Fruit fly (Drosophila melanogaster) whole organism, wandering third instar larva: ENCODE data around the gene CG34409.

Experiments used
- Abd-B ChIP-seq: fragments of >200 bp; optimal IDR thresholded peaks from 2 replicates; lab custom pipeline; 2017; ENCODE audit warnings: missing biosample characterization, missing genetic modification characterization
- CG32264 ChIP-seq: fragments of 200-800 bp; sonication (Bioruptor generic); optimal IDR thresholded peaks from 2 replicates; lab custom pipeline; 2016; ENCODE audit warnings: missing biosample characterization, missing genetic modification characterization
- CG9705 ChIP-seq: fragments of 200-800 bp; sonication (Bioruptor generic); optimal IDR thresholded peaks from 2 replicates; lab custom pipeline; 2018; ENCODE audit warnings: missing biosample characterization, mild to moderate bottlenecking, missing genetic modification characterization
- CrebA ChIP-seq: fragments of 200-800 bp; sonication (Bioruptor generic); optimal IDR thresholded peaks from 2 replicates; lab custom pipeline; 2016; ENCODE audit warnings: missing biosample characterization, mild to moderate bottlenecking, missing genetic modification characterization, borderline replicate concordance
- Dfd ChIP-seq: fragments of >200 bp; optimal IDR thresholded peaks from 2 replicates; lab custom pipeline; 2017; ENCODE audit warnings: missing biosample characterization, missing genetic modification characterization
- GATAd ChIP-seq: sonication (Bioruptor generic); optimal IDR thresholded peaks from 2 replicates; lab custom pipeline; 2016; ENCODE audit warnings: missing biosample characterization, missing genetic modification characterization
- HLH106 ChIP-seq: fragments of 200-800 bp; optimal IDR thresholded peaks from 3 replicates; lab custom pipeline; 2019; ENCODE audit warnings: missing biosample characterization, mild to moderate bottlenecking, missing genetic modification characterization, moderate library complexity
- Hnf4 ChIP-seq: fragments of 200-800 bp; sonication (Bioruptor generic); optimal IDR thresholded peaks from 2 replicates; lab custom pipeline; 2016; ENCODE audit warnings: missing biosample characterization, mild to moderate bottlenecking, missing genetic modification characterization
- Hr78 ChIP-seq: fragments of >200 bp; optimal IDR thresholded peaks from 2 replicates; lab custom pipeline; 2017; ENCODE audit warnings: missing biosample characterization, missing genetic modification characterization
- Hr83 ChIP-seq: fragments of 200-300 bp; sonication (Bioruptor generic); optimal IDR thresholded peaks from 2 replicates; lab custom pipeline; 2016; ENCODE audit warnings: missing biosample characterization, mild to moderate bottlenecking, missing genetic modification characterization, moderate library complexity; ENCODE audit not compliant: poor library complexity, severe bottlenecking
- Jra ChIP-seq: sonication (Bioruptor generic); optimal IDR thresholded peaks from 2 replicates; lab custom pipeline; 2016; ENCODE audit warnings: missing biosample characterization, missing genetic modification characterization
- Mio ChIP-seq: sonication (Bioruptor generic); optimal IDR thresholded peaks from 2 replicates; lab custom pipeline; 2016; ENCODE audit warnings: missing biosample characterization, missing genetic modification characterization
- Myc ChIP-seq: fragments of >200 bp; optimal IDR thresholded peaks from 2 replicates; lab custom pipeline; 2017
- N ChIP-seq: fragments of >200 bp; optimal IDR thresholded peaks from 2 replicates; lab custom pipeline; 2018; ENCODE audit warnings: missing biosample characterization, missing external identifiers, missing genetic modification characterization
- OdsH ChIP-seq: fragments of 200-800 bp; sonication (Bioruptor generic); optimal IDR thresholded peaks from 2 replicates; lab custom pipeline; 2016; ENCODE audit warnings: missing biosample characterization, mild to moderate bottlenecking, missing genetic modification characterization
- Rel ChIP-seq, 2 experiments: fragments of 200-800 bp; sonication (Bioruptor generic) in 1 of 2; optimal IDR thresholded peaks; 2 replicates in 1 of 2; 3 replicates in 1 of 2; lab custom pipeline; 2016 to 2019; ENCODE audit warnings: mild to moderate bottlenecking in 2 of 2, missing biosample characterization in 2 of 2, missing genetic modification characterization in 2 of 2, moderate library complexity in 1 of 2
- Sp1 ChIP-seq: fragments of 200-800 bp; sonication (Bioruptor generic); optimal IDR thresholded peaks from 3 replicates; lab custom pipeline; 2019; ENCODE audit warnings: missing biosample characterization, mild to moderate bottlenecking, missing genetic modification characterization, moderate library complexity
- Vsx2 ChIP-seq: fragments of 200-300, 225-300 bp; sonication (Bioruptor generic); optimal IDR thresholded peaks from 2 replicates; lab custom pipeline; 2018; ENCODE audit warnings: missing biosample characterization, missing genetic modification characterization; ENCODE audit not compliant: partially characterized antibody
- br ChIP-seq: fragments of 200-800 bp; sonication (Bioruptor generic); optimal IDR thresholded peaks from 2 replicates; lab custom pipeline; 2016; ENCODE audit warnings: missing biosample characterization, missing genetic modification characterization
- brk ChIP-seq: fragments of 200-800 bp; sonication (Bioruptor generic); optimal IDR thresholded peaks from 2 replicates; lab custom pipeline; 2016; ENCODE audit warnings: missing biosample characterization, mild to moderate bottlenecking, missing genetic modification characterization
- dl ChIP-seq, 2 experiments: fragments of 175-275, 200-275 bp in 1 of 2; fragments of 200-275 bp in 1 of 2; sonication (Bioruptor generic); optimal IDR thresholded peaks; lab custom pipeline; 2018; ENCODE audit warnings: mild to moderate bottlenecking in 2 of 2, missing biosample characterization in 2 of 2, missing genetic modification characterization in 2 of 2, moderate library complexity in 2 of 2; ENCODE audit not compliant: partially characterized antibody in 2 of 2, insufficient read depth in 1 of 2
- dsf ChIP-seq: sonication (Bioruptor generic); optimal IDR thresholded peaks from 2 replicates; lab custom pipeline; 2016; ENCODE audit warnings: missing biosample characterization, missing genetic modification characterization, borderline replicate concordance
- ey ChIP-seq: fragments of 200-800 bp; sonication (Bioruptor generic); optimal IDR thresholded peaks from 2 replicates; lab custom pipeline; 2016; ENCODE audit warnings: missing biosample characterization, missing genetic modification characterization
- foxo ChIP-seq, 2 experiments: fragments of 200-800 bp; sonication (Bioruptor generic); optimal IDR thresholded peaks; 2 replicates in 1 of 2; 3 replicates in 1 of 2; lab custom pipeline; 2016 to 2017; ENCODE audit warnings: missing biosample characterization in 2 of 2, missing genetic modification characterization in 2 of 2
- fru ChIP-seq: fragments of 200-800 bp; sonication (Bioruptor generic); optimal IDR thresholded peaks from 3 replicates; lab custom pipeline; 2016; ENCODE audit warnings: missing biosample characterization, mild to moderate bottlenecking, missing genetic modification characterization
- h ChIP-seq: fragments of 200-800 bp; sonication (Bioruptor generic); optimal IDR thresholded peaks from 3 replicates; lab custom pipeline; 2016; ENCODE audit warnings: missing biosample characterization, mild to moderate bottlenecking, missing genetic modification characterization
- jim ChIP-seq: fragments of 175-275, 200-325 bp; sonication (Bioruptor generic); optimal IDR thresholded peaks from 2 replicates; lab custom pipeline; 2016; ENCODE audit warnings: missing biosample characterization, mild to moderate bottlenecking, missing genetic modification characterization
- lola ChIP-seq: fragments of >200 bp; optimal IDR thresholded peaks from 2 replicates; lab custom pipeline; 2017; ENCODE audit warnings: missing biosample characterization, missing genetic modification characterization
- pan ChIP-seq: fragments of >200 bp; optimal IDR thresholded peaks from 2 replicates; lab custom pipeline; 2017
- psq ChIP-seq: fragments of 200-800 bp; sonication (Bioruptor generic); optimal IDR thresholded peaks from 3 replicates; lab custom pipeline; 2017; ENCODE audit warnings: missing biosample characterization, mild to moderate bottlenecking, missing genetic modification characterization, moderate library complexity
- rgr ChIP-seq: fragments of 200-800 bp; sonication (Bioruptor generic); optimal IDR thresholded peaks from 3 replicates; lab custom pipeline; 2016; ENCODE audit warnings: missing biosample characterization, mild to moderate bottlenecking, missing genetic modification characterization
- sage ChIP-seq: fragments of 200-800 bp; sonication (Bioruptor generic); optimal IDR thresholded peaks from 2 replicates; lab custom pipeline; 2016; ENCODE audit warnings: missing biosample characterization, mild to moderate bottlenecking, missing genetic modification characterization
- sv ChIP-seq: fragments of 200-800 bp; sonication (Bioruptor generic); optimal IDR thresholded peaks from 3 replicates; lab custom pipeline; 2016; ENCODE audit warnings: missing biosample characterization, missing genetic modification characterization
- tai ChIP-seq: sonication (Bioruptor generic); optimal IDR thresholded peaks from 2 replicates; lab custom pipeline; 2016; ENCODE audit warnings: missing biosample characterization, missing genetic modification characterization
- usp ChIP-seq: fragments of >200 bp; optimal IDR thresholded peaks from 2 replicates; lab custom pipeline; 2017; ENCODE audit warnings: missing biosample characterization, missing genetic modification characterization
- woc ChIP-seq: sonication (Bioruptor generic); optimal IDR thresholded peaks from 2 replicates; lab custom pipeline; 2016; ENCODE audit warnings: missing biosample characterization, mild to moderate bottlenecking, missing genetic modification characterization

The CG34409 gene

DNA sequence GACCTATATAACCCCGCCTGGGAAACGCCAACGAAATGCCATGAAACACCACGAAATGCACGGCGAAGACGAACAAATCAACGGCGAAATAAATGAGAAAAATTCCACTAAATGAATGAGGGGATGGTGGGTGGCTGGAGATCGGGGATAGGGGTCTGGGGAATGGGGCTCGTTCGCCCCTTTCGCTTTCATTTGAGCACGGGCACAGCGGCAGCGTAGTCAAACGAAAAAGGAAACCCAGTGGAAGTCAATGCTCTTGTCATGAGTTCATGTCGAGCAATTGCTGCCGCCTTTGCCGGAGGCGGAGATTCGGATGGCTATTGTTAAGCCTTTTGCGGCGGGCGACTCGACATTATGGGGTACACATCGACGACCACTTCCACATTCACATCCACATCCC is 42.9 kb downstream of the CG34409 start:
- no peak for TF ChIP-seq Mio
- TF ChIP-seq dl (GFP tag; optimal IDR thresholded peaks at IDR 0.05; lab: Kevin White, UChicago; ENCODE audit: insufficient read depth in 1 of 2, partially characterized antibody in 2 of 2) = no peak
- no peak for TF ChIP-seq Hnf4 (GFP tag; lab: Kevin White, UChicago)
- TF ChIP-seq Myc (lab: Kevin White, UChicago) = no peak
- TF ChIP-seq brk (GFP tag; lab: Kevin White, UChicago) = no peak
- no peak for TF ChIP-seq OdsH
- TF ChIP-seq Vsx2 (GFP tag; lab: Kevin White, UChicago) = no peak
- no peak for TF ChIP-seq woc
- no peak for TF ChIP-seq h (GFP tag; lab: Kevin White, UChicago)

DNA sequence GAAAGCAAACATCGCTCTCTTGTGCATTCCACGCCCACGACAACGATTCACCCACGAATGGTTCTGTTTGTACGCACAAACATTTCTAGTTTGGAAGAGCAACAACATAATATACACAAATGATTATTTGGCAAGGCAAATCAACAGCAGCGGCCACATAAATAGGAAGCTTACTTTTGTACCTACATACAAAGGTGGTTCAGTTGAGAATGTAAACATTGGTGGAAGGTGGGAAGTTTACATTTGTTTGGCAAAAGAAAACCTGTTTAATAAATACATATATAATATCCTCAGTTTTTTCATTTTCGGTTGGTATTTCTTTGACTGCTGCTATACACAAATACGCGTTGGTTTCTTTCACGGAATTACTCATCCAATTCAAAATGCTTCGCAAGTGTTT is 43.6 kb downstream of the CG34409 start:
- TF ChIP-seq psq (GFP tag; lab: Kevin White, UChicago) (peak; percentile 32), CG32264 (GFP tag; lab: Kevin White, UChicago) (no peak), Mio (no peak), Abd-B (no peak), Dfd (GFP tag; lab: Kevin White, UChicago) (no peak), foxo (GFP tag; optimal IDR thresholded peaks at IDR 0.05; lab: Kevin White, UChicago) (peak in 1 of 2 experiments; percentile 65), usp (no peak), pan (lab: Kevin White, UChicago) (no peak), Jra (GFP tag; lab: Kevin White, UChicago) (no peak), Hnf4 (GFP tag; lab: Kevin White, UChicago) (peak; percentile 67), Hr78 (GFP tag; lab: Kevin White, UChicago) (no peak), Myc (lab: Kevin White, UChicago) (no peak), OdsH (peak; percentile 58), woc (peak; percentile 9), jim (no peak), CrebA (GFP tag; lab: Kevin White, UChicago) (no peak), sage (no peak), Vsx2 (GFP tag; lab: Kevin White, UChicago) (no peak), Sp1 (GFP tag; lab: Kevin White, UChicago) (peak; percentile 22), Rel (GFP tag; optimal IDR thresholded peaks at IDR 0.05; lab: Kevin White, UChicago) (peak; percentile 36), Rel (tag; optimal IDR thresholded peaks at IDR 0.05; lab: Kevin White, UChicago) (no peak), dl (GFP tag; optimal IDR thresholded peaks at IDR 0.05; lab: Kevin White, UChicago; ENCODE audit: insufficient read depth in 1 of 2, partially characterized antibody in 2 of 2) (no peak), lola (GFP tag; lab: Kevin White, UChicago) (no peak), fru (GFP tag; lab: Kevin White, UChicago) (peak; percentile 23), br (peak; percentile 37), brk (GFP tag; lab: Kevin White, UChicago) (no peak), dsf (GFP tag; lab: Kevin White, UChicago) (peak; percentile 39), rgr (GFP tag; lab: Kevin White, UChicago) (peak; percentile 77), CG9705 (GFP tag; lab: Kevin White, UChicago) (no peak), sv (GFP tag; lab: Kevin White, UChicago) (peak; percentile 91), GATAd (GFP tag; lab: Kevin White, UChicago) (peak; percentile 16), HLH106 (tag; lab: Kevin White, UChicago) (peak; percentile 38), Hr83 (no peak), h (GFP tag; lab: Kevin White, UChicago) (peak; percentile 74), ey (GFP tag; lab: Kevin White, UChicago) (peak; percentile 67), tai (no peak), N (GFP tag; lab: Kevin White, UChicago) (no peak)

DNA sequence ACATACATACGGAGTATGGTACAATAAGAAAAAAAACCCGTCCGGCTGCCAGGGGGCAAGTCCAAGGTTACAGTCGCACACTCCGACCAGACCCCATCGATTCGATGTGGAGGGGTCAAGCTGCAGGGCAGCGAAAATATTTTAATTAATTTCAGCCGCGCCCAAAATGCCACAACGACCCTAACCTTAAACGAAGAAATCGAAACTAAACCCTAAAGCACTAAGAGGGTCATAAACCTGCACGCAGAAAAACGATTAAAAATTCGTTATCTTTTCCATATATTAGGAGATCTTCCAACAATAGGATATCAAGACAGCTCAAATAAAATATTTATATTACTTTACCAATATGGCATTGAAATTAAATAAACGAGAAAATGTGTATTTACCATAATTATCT is 44.3 kb downstream of the CG34409 start:
- TF ChIP-seq Hnf4 (GFP tag; lab: Kevin White, UChicago) = no peak
- TF ChIP-seq usp = no peak
- peak; percentile 22 for TF ChIP-seq sage
- no peak for TF ChIP-seq jim
- TF ChIP-seq rgr (GFP tag; lab: Kevin White, UChicago) = peak; percentile 23
- TF ChIP-seq ey (GFP tag; lab: Kevin White, UChicago) = no peak
